Fruit fly (Drosophila melanogaster) whole organism, embryonic: ENCODE data around the gene cv-c.

Experiments used
- B-H2 ChIP-seq: fragments of 200-800 bp; sonication (Bioruptor generic); optimal IDR thresholded peaks from 2 replicates; lab custom pipeline; 2018; ENCODE audit warnings: missing biosample characterization, mild to moderate bottlenecking, missing genetic modification characterization
- CG10147 ChIP-seq: fragments of 200-800 bp; sonication (Bioruptor generic); optimal IDR thresholded peaks from 2 replicates; lab custom pipeline; 2019; ENCODE audit warnings: missing biosample characterization, mild to moderate bottlenecking, missing genetic modification characterization, moderate library complexity
- CG10209 ChIP-seq: fragments of 200-800 bp; sonication (Bioruptor generic); optimal IDR thresholded peaks from 3 replicates; lab custom pipeline; 2017; ENCODE audit warnings: missing biosample characterization, mild to moderate bottlenecking, missing genetic modification characterization, missing genetic modification reagents
- CG11247 ChIP-seq: fragments of 200-800 bp; sonication (Bioruptor generic); IDR thresholded peaks from 2 replicates; pipeline ENCODE4 v1.3.6; 2022; ENCODE audit warnings: missing biosample characterization, missing genetic modification characterization
- CG12104 ChIP-seq: fragments of 200-800 bp; sonication (Bioruptor generic); optimal IDR thresholded peaks from 3 replicates; lab custom pipeline; 2016; ENCODE audit warnings: missing biosample characterization, missing genetic modification characterization
- CG13894 ChIP-seq: fragments of 200-800 bp; sonication (Bioruptor generic); optimal IDR thresholded peaks from 3 replicates; lab custom pipeline; 2018; ENCODE audit warnings: missing biosample characterization, mild to moderate bottlenecking, missing genetic modification characterization, moderate library complexity
- CG14710 ChIP-seq: fragments of 200-800 bp; sonication (Bioruptor generic); optimal IDR thresholded peaks from 3 replicates; lab custom pipeline; 2019; ENCODE audit warnings: missing biosample characterization, mild to moderate bottlenecking, missing genetic modification characterization, moderate library complexity
- CG17829 ChIP-seq: fragments of 200-800 bp; optimal IDR thresholded peaks from 2 replicates; lab custom pipeline; 2019; ENCODE audit warnings: missing biosample characterization, mild to moderate bottlenecking, missing genetic modification characterization, moderate library complexity
- CG2889 ChIP-seq: fragments of 200-800 bp; sonication (Bioruptor generic); IDR thresholded peaks from 3 replicates; pipeline ENCODE4 v1.3.6; 2022; ENCODE audit warnings: missing biosample characterization, missing genetic modification characterization
- CG30431 ChIP-seq: fragments of 200-800 bp; sonication (Bioruptor generic); optimal IDR thresholded peaks from 2 replicates; lab custom pipeline; 2017; ENCODE audit warnings: missing biosample characterization, missing genetic modification characterization
- CG31224 ChIP-seq: fragments of 200-800 bp; sonication (Bioruptor generic); IDR thresholded peaks from 2 replicates; pipeline ENCODE4 v1.3.6; 2022; ENCODE audit warnings: missing biosample characterization, missing genetic modification characterization
- CG31365 ChIP-seq: fragments of 200-800 bp; sonication (Bioruptor generic); optimal IDR thresholded peaks from 2 replicates; lab custom pipeline; 2018; ENCODE audit warnings: missing biosample characterization, mild to moderate bottlenecking, missing genetic modification characterization
- CG31441 ChIP-seq: fragments of 200-800 bp; sonication (Bioruptor generic); IDR thresholded peaks from 2 replicates; pipeline ENCODE4 v1.3.6; 2022; ENCODE audit warnings: missing biosample characterization, missing genetic modification characterization
- CG42726 ChIP-seq: fragments of 200-800 bp; sonication (Bioruptor generic); IDR thresholded peaks from 2 replicates; pipeline ENCODE4 v1.3.6; 2022; ENCODE audit warnings: missing biosample characterization, missing genetic modification characterization; ENCODE audit not compliant: partially characterized antibody
- CG6683 ChIP-seq: fragments of 200-800 bp; sonication (Bioruptor generic); optimal IDR thresholded peaks from 2 replicates; lab custom pipeline; 2017; ENCODE audit warnings: missing biosample characterization, mild to moderate bottlenecking, missing genetic modification characterization, missing genetic modification reagents
- CG7271 ChIP-seq: fragments of 200-800 bp; sonication (Bioruptor generic); optimal IDR thresholded peaks from 2 replicates; lab custom pipeline; 2018; ENCODE audit warnings: missing biosample characterization, mild to moderate bottlenecking, missing genetic modification characterization, moderate library complexity
- CG7928 ChIP-seq: fragments of 200-800 bp; sonication (Bioruptor generic); optimal IDR thresholded peaks from 2 replicates; lab custom pipeline; 2017; ENCODE audit warnings: missing biosample characterization, mild to moderate bottlenecking, missing genetic modification characterization
- CG9609 ChIP-seq: fragments of 200-800 bp; sonication (Bioruptor generic); optimal IDR thresholded peaks from 3 replicates; lab custom pipeline; 2016; ENCODE audit warnings: missing biosample characterization, missing genetic modification characterization
- CTCF ChIP-seq: fragments of 200-800 bp; sonication (Bioruptor generic); optimal IDR thresholded peaks from 2 replicates; lab custom pipeline; 2017; ENCODE audit warnings: missing biosample characterization, mild to moderate bottlenecking, missing genetic modification characterization, moderate library complexity
- CrebB ChIP-seq: fragments of 200-800 bp; sonication (Bioruptor generic); optimal IDR thresholded peaks from 3 replicates; lab custom pipeline; 2018; ENCODE audit warnings: missing biosample characterization, mild to moderate bottlenecking, missing genetic modification characterization
- D ChIP-seq, 2 experiments: fragments of 200-800 bp in 1 of 2; fragments of >200 bp in 1 of 2; sonication (Bioruptor generic) in 1 of 2; optimal IDR thresholded peaks; 2 replicates in 1 of 2; 3 replicates in 1 of 2; lab custom pipeline; 2017; ENCODE audit warnings: mild to moderate bottlenecking in 1 of 2, missing biosample characterization in 1 of 2, missing genetic modification characterization in 1 of 2, missing genetic modification reagents in 1 of 2
- Dp ChIP-seq: fragments of 200-800 bp; sonication (Bioruptor generic); optimal IDR thresholded peaks from 2 replicates; lab custom pipeline; 2018; ENCODE audit warnings: missing biosample characterization, mild to moderate bottlenecking, missing genetic modification characterization, moderate library complexity
- E2f1 ChIP-seq: fragments of 200-800 bp; sonication (Bioruptor generic); IDR thresholded peaks from 2 replicates; pipeline ENCODE4 v1.3.6; 2022; ENCODE audit warnings: missing biosample characterization, missing genetic modification characterization
- Fer2 ChIP-seq: fragments of 200-800 bp; sonication (Bioruptor generic); optimal IDR thresholded peaks from 2 replicates; lab custom pipeline; 2018; ENCODE audit warnings: missing biosample characterization, mild to moderate bottlenecking, missing genetic modification characterization, moderate library complexity
- H2.0 ChIP-seq: fragments of 200-800 bp; sonication (Bioruptor generic); IDR thresholded peaks from 2 replicates; pipeline ENCODE4 v1.3.6; 2022; ENCODE audit warnings: missing biosample characterization, missing genetic modification characterization
- HHEX ChIP-seq: fragments of 200-800 bp; sonication (Bioruptor generic); optimal IDR thresholded peaks from 3 replicates; lab custom pipeline; 2017; ENCODE audit warnings: missing biosample characterization, mild to moderate bottlenecking, missing genetic modification characterization, missing genetic modification reagents
- Hr51 ChIP-seq, 2 experiments: fragments of 200-800 bp; sonication (Bioruptor generic); optimal IDR thresholded peaks; 2 replicates in 1 of 2; 3 replicates in 1 of 2; lab custom pipeline; 2016 to 2018; ENCODE audit warnings: missing biosample characterization in 2 of 2, missing genetic modification characterization in 2 of 2, mild to moderate bottlenecking in 1 of 2, moderate library complexity in 1 of 2
- Lim3 ChIP-seq: fragments of 200-800 bp; sonication (Bioruptor generic); IDR thresholded peaks from 2 replicates; pipeline ENCODE4 v1.3.6; 2022; ENCODE audit warnings: missing biosample characterization, missing genetic modification characterization
- Ptx1 ChIP-seq: fragments of 200-800 bp; sonication (Bioruptor generic); IDR thresholded peaks from 2 replicates; pipeline ENCODE4 v1.3.6; 2022; ENCODE audit warnings: missing biosample characterization, missing genetic modification characterization
- aop ChIP-seq: fragments of 200-800 bp; sonication (Bioruptor generic); IDR thresholded peaks from 2 replicates; pipeline ENCODE4 v1.3.6; 2022; ENCODE audit warnings: missing biosample characterization, missing genetic modification characterization
- ap ChIP-seq: fragments of 200-800 bp; sonication (Bioruptor generic); IDR thresholded peaks from 2 replicates; pipeline ENCODE4 v1.3.6; 2022; ENCODE audit warnings: missing biosample characterization, missing genetic modification characterization
- bbx ChIP-seq: fragments of 200-800 bp; sonication (Bioruptor generic); IDR thresholded peaks from 2 replicates; pipeline ENCODE4 v1.3.6; 2022; ENCODE audit warnings: missing biosample characterization, missing genetic modification characterization; ENCODE audit not compliant: partially characterized antibody
- crc ChIP-seq: fragments of 200-800 bp; sonication (Bioruptor generic); optimal IDR thresholded peaks from 2 replicates; lab custom pipeline; 2016; ENCODE audit warnings: missing biosample characterization, missing genetic modification characterization
- danr ChIP-seq: fragments of 200-800 bp; sonication (Bioruptor generic); IDR thresholded peaks from 2 replicates; pipeline ENCODE4 v1.3.6; 2022; ENCODE audit warnings: missing biosample characterization, missing genetic modification characterization
- eve ChIP-seq, 2 experiments: fragments of >200 bp; optimal IDR thresholded peaks; 2 replicates each; lab custom pipeline; 2017; ENCODE audit warnings: missing biosample characterization in 2 of 2, missing genetic modification characterization in 2 of 2
- fd102C ChIP-seq: fragments of 200-800 bp; sonication (Bioruptor generic); optimal IDR thresholded peaks from 2 replicates; lab custom pipeline; 2018; ENCODE audit warnings: missing biosample characterization, mild to moderate bottlenecking, missing genetic modification characterization, moderate library complexity
- fd64A ChIP-seq: fragments of 200-800 bp; sonication (Bioruptor generic); optimal IDR thresholded peaks from 3 replicates; lab custom pipeline; 2018; ENCODE audit warnings: missing biosample characterization, mild to moderate bottlenecking, missing genetic modification characterization
- gsb-n ChIP-seq: fragments of 200-800 bp; sonication (Bioruptor generic); optimal IDR thresholded peaks from 3 replicates; lab custom pipeline; 2018; ENCODE audit warnings: missing biosample characterization, mild to moderate bottlenecking, missing genetic modification characterization
- kah ChIP-seq: fragments of 200-800 bp; sonication (Bioruptor generic); optimal IDR thresholded peaks from 2 replicates; lab custom pipeline; 2018; ENCODE audit warnings: missing biosample characterization, mild to moderate bottlenecking, missing genetic modification characterization
- lmd ChIP-seq: fragments of 200-800 bp; sonication (Bioruptor generic); IDR thresholded peaks from 2 replicates; pipeline ENCODE4 v1.3.6; 2022; ENCODE audit warnings: missing biosample characterization, missing genetic modification characterization
- nerfin-1 ChIP-seq: fragments of 200-800 bp; sonication (Bioruptor generic); optimal IDR thresholded peaks from 3 replicates; lab custom pipeline; 2019; ENCODE audit warnings: missing biosample characterization, mild to moderate bottlenecking, missing genetic modification characterization, moderate library complexity
- nom ChIP-seq: fragments of 200-800 bp; sonication (Bioruptor generic); optimal IDR thresholded peaks from 2 replicates; lab custom pipeline; 2017; ENCODE audit warnings: missing biosample characterization, missing genetic modification characterization, mild to moderate bottlenecking, moderate library complexity, missing genetic modification reagents
- oc ChIP-seq: fragments of 200-800 bp; sonication (Bioruptor generic); optimal IDR thresholded peaks from 2 replicates; lab custom pipeline; 2018; ENCODE audit warnings: missing biosample characterization, mild to moderate bottlenecking, missing genetic modification characterization, moderate library complexity
- scrt ChIP-seq: fragments of 200-800 bp; sonication (Bioruptor generic); optimal IDR thresholded peaks from 2 replicates; lab custom pipeline; 2018; ENCODE audit warnings: missing biosample characterization, mild to moderate bottlenecking, missing genetic modification characterization, moderate library complexity
- trh ChIP-seq: fragments of 200-800 bp; sonication (Bioruptor generic); optimal IDR thresholded peaks from 2 replicates; lab custom pipeline; 2016; ENCODE audit warnings: missing biosample characterization, missing genetic modification characterization
- tx ChIP-seq: fragments of 200-800 bp; sonication (Bioruptor generic); optimal IDR thresholded peaks from 2 replicates; lab custom pipeline; 2016; ENCODE audit warnings: missing biosample characterization, missing genetic modification characterization
- vfl ChIP-seq: fragments of 200-800 bp; sonication (Bioruptor generic); optimal IDR thresholded peaks from 2 replicates; lab custom pipeline; 2016; ENCODE audit warnings: missing biosample characterization, missing genetic modification characterization
- zf30C ChIP-seq: fragments of 200-800 bp; sonication (Bioruptor generic); optimal IDR thresholded peaks from 3 replicates; lab custom pipeline; 2018; ENCODE audit warnings: missing biosample characterization, mild to moderate bottlenecking, missing genetic modification characterization

cv-c gene

DNA sequence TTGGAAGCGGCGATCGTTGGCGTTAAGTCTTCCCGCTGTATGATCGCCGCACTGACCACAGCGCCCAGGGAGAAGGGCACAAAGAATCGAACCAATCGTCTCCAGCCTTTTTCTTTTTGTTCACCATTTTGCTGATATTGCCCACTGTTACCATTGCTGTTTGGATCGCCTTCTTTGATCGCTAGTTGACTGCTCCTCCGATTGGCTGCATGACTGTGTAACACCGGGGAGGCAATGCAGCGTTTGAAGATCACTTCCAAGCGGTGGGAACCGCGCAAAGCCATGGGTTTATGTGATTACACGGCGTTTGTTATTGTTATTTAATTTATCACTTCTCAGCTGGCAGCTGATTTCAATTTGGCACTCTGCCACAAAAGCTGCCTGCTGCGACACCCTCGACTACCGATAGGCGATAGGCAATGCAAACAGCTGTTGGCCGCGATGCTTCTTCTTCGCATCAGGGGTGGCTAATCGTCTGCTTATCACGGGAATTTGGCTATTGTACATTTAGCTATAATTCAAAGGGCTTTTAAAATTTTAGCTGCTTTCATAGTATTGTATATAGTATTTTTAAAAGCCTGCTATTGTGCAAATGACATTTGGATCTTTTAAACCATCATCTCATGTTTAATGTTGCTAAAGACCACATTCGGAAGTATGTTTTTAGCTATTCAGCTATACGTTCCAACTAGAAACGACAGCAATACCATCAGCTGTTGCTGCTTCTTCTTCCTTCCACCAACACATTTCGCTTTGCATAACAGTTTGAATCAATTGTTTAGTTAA lies 29.8 kb upstream of the cv-c start, which contains the start of the genes HtrA2 and mRpL11 (continued):
- TF ChIP-seq fd64A: no peak
- TF ChIP-seq scrt (GFP tag; lab: Kevin White, UChicago): peak; percentile 31
- peak; percentile 72 for TF ChIP-seq CG7928 (GFP tag; lab: Kevin White, UChicago)
- peak; percentile 42 for TF ChIP-seq Fer2 (tag; lab: Kevin White, UChicago)
- no peak for TF ChIP-seq CG13894
- no peak for TF ChIP-seq CTCF
- no peak for TF ChIP-seq fd102C (GFP tag; lab: Kevin White, UChicago)
- peak; percentile 30 for TF ChIP-seq CG10147 (GFP tag; lab: Kevin White, UChicago)
- TF ChIP-seq CG11247 (GFP tag; lab: Robert Waterston, UW): peak; percentile 31; the same call in 1 of the 2 replicates
- 0 out of 2 replicates have a peak, but pooled peaks have one; percentile 49 for TF ChIP-seq bbx (GFP tag; lab: Robert Waterston, UW)
- TF ChIP-seq B-H2 (GFP tag; lab: Kevin White, UChicago): peak; percentile 71
- TF ChIP-seq lmd (GFP tag; lab: Robert Waterston, UW): peak; percentile 55; the same call in 1 of the 2 replicates
- peak; percentile 70 for TF ChIP-seq gsb-n
- peak; percentile 56; the same call in 1 of the 2 replicates for TF ChIP-seq E2f1 (GFP tag; lab: Robert Waterston, UW)
- TF ChIP-seq Ptx1 (GFP tag; lab: Robert Waterston, UW): no peak; the same call in 1 of the 2 replicates
- TF ChIP-seq CG42726 (GFP tag; lab: Robert Waterston, UW): peak; percentile 72
- peak; percentile 41 for TF ChIP-seq CG10209 (GFP tag; lab: Kevin White, UChicago)
- no peak for TF ChIP-seq HHEX (GFP tag; lab: Kevin White, UChicago)
- no peak for TF ChIP-seq nerfin-1 (tag; lab: Kevin White, UChicago)
- TF ChIP-seq CrebB (tag; lab: Kevin White, UChicago): no peak
- no peak for TF ChIP-seq CG30431
- peak; percentile 56 for TF ChIP-seq tx (GFP tag; lab: Kevin White, UChicago)
- TF ChIP-seq Dp (GFP tag; lab: Kevin White, UChicago): peak; percentile 57
- no peak for TF ChIP-seq trh (GFP tag; lab: Kevin White, UChicago)
- TF ChIP-seq aop (GFP tag; lab: Robert Waterston, UW): no peak
- no peak for TF ChIP-seq CG31441 (GFP tag; lab: Robert Waterston, UW)
- TF ChIP-seq CG14710 (tag; lab: Kevin White, UChicago): peak; percentile 74
- TF ChIP-seq D (optimal IDR thresholded peaks at IDR 0.05; lab: Kevin White, UChicago): no peak
- TF ChIP-seq D (GFP tag; optimal IDR thresholded peaks at IDR 0.05; lab: Kevin White, UChicago): no peak
- peak; percentile 30; the same call in 1 of the 2 replicates for TF ChIP-seq H2.0 (GFP tag; lab: Robert Waterston, UW)
- no peak for TF ChIP-seq CG6683 (GFP tag; lab: Kevin White, UChicago)
- no peak for TF ChIP-seq ap
- TF ChIP-seq oc (tag; lab: Kevin White, UChicago): no peak
- no peak for TF ChIP-seq CG31365 (tag; lab: Kevin White, UChicago)
- TF ChIP-seq zf30C (GFP tag; lab: Kevin White, UChicago): no peak
- no peak for TF ChIP-seq crc (GFP tag; lab: Kevin White, UChicago)
- no peak for TF ChIP-seq Lim3 (GFP tag; lab: Robert Waterston, UW)
- TF ChIP-seq Hr51 (GFP tag; optimal IDR thresholded peaks at IDR 0.05; lab: Kevin White, UChicago): peak in 1 of 2 experiments; percentile 79
- TF ChIP-seq nom (GFP tag; lab: Kevin White, UChicago): no peak
- TF ChIP-seq vfl: peak; percentile 60
- TF ChIP-seq eve (GFP tag; optimal IDR thresholded peaks at IDR 0.05; lab: Kevin White, UChicago): no peak
- TF ChIP-seq CG12104 (GFP tag; lab: Kevin White, UChicago): no peak
- TF ChIP-seq CG7271 (tag; lab: Kevin White, UChicago): no peak
- TF ChIP-seq kah (GFP tag; lab: Kevin White, UChicago): no peak
- no peak for TF ChIP-seq CG2889 (GFP tag; lab: Robert Waterston, UW)
- 0 out of 2 replicates have a peak, but pooled peaks have one; percentile 22 for TF ChIP-seq CG31224 (GFP tag; lab: Robert Waterston, UW)
- TF ChIP-seq danr (GFP tag; lab: Robert Waterston, UW): no peak
- peak; percentile 64 for TF ChIP-seq CG9609
- TF ChIP-seq CG17829 (tag; lab: Kevin White, UChicago): peak; percentile 77
